Worm (Caenorhabditis elegans) whole organism, L1 larva: ENCODE measurements around the gene Y55B1BL.2.

ENCODE experiments used
- C16A3.4 ChIP-seq: fragments of 150-350 bp; optimal IDR thresholded peaks from 2 replicates; lab custom pipeline; 2014; ENCODE audit warnings: missing biosample characterization, missing genetic modification characterization
- C34B4.2 ChIP-seq: sonication (generic microtip); optimal IDR thresholded peaks from 2 replicates; lab custom pipeline; 2017; ENCODE audit warnings: mild to moderate bottlenecking, missing genetic modification characterization, missing compliant biosample characterization
- aha-1 ChIP-seq: fragments of 150-350 bp; optimal IDR thresholded peaks from 2 replicates; lab custom pipeline; 2014; ENCODE audit warnings: missing biosample characterization, missing genetic modification characterization
- aly-2 ChIP-seq: fragments of 150-350 bp; optimal IDR thresholded peaks from 2 replicates; lab custom pipeline; 2014; ENCODE audit warnings: missing biosample characterization, missing genetic modification characterization
- ama-1 ChIP-seq: fragments of 150-350 bp; optimal IDR thresholded peaks from 2 replicates; lab custom pipeline; 2014
- blmp-1 ChIP-seq: fragments of 150-350 bp; optimal IDR thresholded peaks from 2 replicates; lab custom pipeline; 2014; ENCODE audit warnings: missing biosample characterization, missing genetic modification characterization
- ceh-63 ChIP-seq: fragments of 200-800 bp; sonication (Bioruptor generic); optimal IDR thresholded peaks from 2 replicates; lab custom pipeline; 2018; ENCODE audit warnings: mild to moderate bottlenecking, missing genetic modification characterization, missing compliant biosample characterization
- ceh-8 ChIP-seq: fragments of 200-800 bp; sonication (Bioruptor generic); optimal IDR thresholded peaks from 2 replicates; lab custom pipeline; 2018; ENCODE audit warnings: mild to moderate bottlenecking, missing genetic modification characterization, moderate library complexity, missing compliant biosample characterization
- ceh-82 ChIP-seq, 3 experiments: fragments of 150-350 bp in 1 of 3; sonication (generic microtip) in 2 of 3; optimal IDR thresholded peaks; 2 replicates each; lab custom pipeline; 2014 to 2017; ENCODE audit warnings: missing biosample characterization in 3 of 3, missing genetic modification characterization in 3 of 3
- ceh-90 ChIP-seq: sonication (generic microtip); optimal IDR thresholded peaks from 2 replicates; lab custom pipeline; 2016; ENCODE audit warnings: missing genetic modification characterization, missing compliant biosample characterization
- ces-1 ChIP-seq: fragments of 150-350 bp; optimal IDR thresholded peaks from 2 replicates; lab custom pipeline; 2014; ENCODE audit warnings: missing biosample characterization, missing genetic modification reagents, missing genetic modification characterization
- dpl-1 ChIP-seq, 3 experiments: fragments of 150-350 bp in 2 of 3; sonication (generic microtip) in 1 of 3; optimal IDR thresholded peaks; 2 replicates each; lab custom pipeline; 2014 to 2017; ENCODE audit warnings: missing biosample characterization in 3 of 3, missing genetic modification characterization in 3 of 3, missing genetic modification reagents in 3 of 3
- efl-1 ChIP-seq, 4 experiments: fragments of 150-350 bp; optimal IDR thresholded peaks in 3 of 4; peaks in 1 of 4; 1 replicate in 1 of 4; 2 replicates in 3 of 4; lab custom pipeline; 2014; ENCODE audit warnings: missing biosample characterization in 2 of 4, missing genetic modification characterization in 2 of 4, missing genetic modification reagents in 2 of 4
- egl-27 ChIP-seq, 2 experiments: fragments of 150-350 bp in 1 of 2; sonication (generic microtip); optimal IDR thresholded peaks; 3 replicates each; lab custom pipeline; 2017 to 2018; ENCODE audit warnings: missing biosample characterization in 2 of 2, missing genetic modification characterization in 2 of 2, missing genetic modification reagents in 2 of 2
- ets-5 ChIP-seq: fragments of 200-800 bp; sonication (Bioruptor generic); IDR thresholded peaks from 2 replicates; pipeline ENCODE4 v1.3.6; 2022; ENCODE audit warnings: missing genetic modification characterization, missing compliant biosample characterization
- fos-1 ChIP-seq: fragments of 150-350 bp; optimal IDR thresholded peaks from 2 replicates; lab custom pipeline; 2014; ENCODE audit warnings: missing biosample characterization, missing genetic modification characterization
- grh-1 ChIP-seq: fragments of 200-800 bp; sonication (Bioruptor generic); IDR thresholded peaks from 2 replicates; pipeline ENCODE4 v1.3.6; 2022; ENCODE audit warnings: missing genetic modification reagents, missing genetic modification characterization, missing compliant biosample characterization
- hlh-17 ChIP-seq: fragments of 200-800 bp; sonication (Bioruptor generic); optimal IDR thresholded peaks from 2 replicates; lab custom pipeline; 2018; ENCODE audit warnings: missing genetic modification characterization, mild to moderate bottlenecking, missing compliant biosample characterization, moderate library complexity, borderline replicate concordance
- hpl-2 ChIP-seq: fragments of 150-350 bp; optimal IDR thresholded peaks from 2 replicates; lab custom pipeline; 2014; ENCODE audit warnings: missing biosample characterization, missing genetic modification reagents, missing genetic modification characterization
- irx-1 ChIP-seq: sonication (generic microtip); optimal IDR thresholded peaks from 2 replicates; lab custom pipeline; 2016; ENCODE audit warnings: missing genetic modification characterization, missing compliant biosample characterization
- isw-1 ChIP-seq: fragments of 200-800 bp; sonication (Bioruptor generic); IDR thresholded peaks from 2 replicates; pipeline ENCODE4 v1.3.6; 2022; ENCODE audit warnings: missing genetic modification characterization, missing compliant biosample characterization
- jun-1 ChIP-seq: fragments of 150-350 bp; optimal IDR thresholded peaks from 2 replicates; lab custom pipeline; 2014; ENCODE audit warnings: missing biosample characterization, missing genetic modification reagents, missing genetic modification characterization
- lin-13 ChIP-seq: fragments of 150-350 bp; optimal IDR thresholded peaks from 2 replicates; lab custom pipeline; 2014; ENCODE audit warnings: missing biosample characterization, missing genetic modification reagents, missing genetic modification characterization
- lin-14 ChIP-seq: fragments of 200-800 bp; sonication (Bioruptor generic); optimal IDR thresholded peaks from 2 replicates; lab custom pipeline; 2018; ENCODE audit warnings: mild to moderate bottlenecking, missing genetic modification characterization, moderate library complexity, missing compliant biosample characterization
- lin-15B ChIP-seq: fragments of 150-350 bp; sonication (generic microtip); optimal IDR thresholded peaks from 3 replicates; lab custom pipeline; 2014; ENCODE audit warnings: missing biosample characterization, missing genetic modification characterization
- lin-35 ChIP-seq, 2 experiments: fragments of 150-350 bp; optimal IDR thresholded peaks; 2 replicates each; lab custom pipeline; 2014; ENCODE audit warnings: missing biosample characterization in 2 of 2, missing genetic modification characterization in 2 of 2, missing genetic modification reagents in 2 of 2
- lir-3 ChIP-seq: sonication (generic microtip); optimal IDR thresholded peaks from 2 replicates; lab custom pipeline; 2016; ENCODE audit warnings: mild to moderate bottlenecking, missing genetic modification characterization, moderate library complexity, missing compliant biosample characterization; ENCODE audit not compliant: poor library complexity
- mef-2 ChIP-seq: fragments of 150-350 bp; optimal IDR thresholded peaks from 2 replicates; lab custom pipeline; 2014; ENCODE audit warnings: missing biosample characterization, missing genetic modification characterization
- nhr-11 ChIP-seq: fragments of 150-350 bp; optimal IDR thresholded peaks from 2 replicates; lab custom pipeline; 2014; ENCODE audit warnings: missing biosample characterization, missing genetic modification characterization
- nhr-12 ChIP-seq: sonication (generic microtip); optimal IDR thresholded peaks from 2 replicates; lab custom pipeline; 2017; ENCODE audit warnings: missing biosample characterization, missing genetic modification characterization
- nhr-20 ChIP-seq: sonication (generic microtip); optimal IDR thresholded peaks from 2 replicates; lab custom pipeline; 2016; ENCODE audit warnings: mild to moderate bottlenecking, missing genetic modification characterization, missing compliant biosample characterization
- nhr-28 ChIP-seq: fragments of 150-350 bp; optimal IDR thresholded peaks from 2 replicates; lab custom pipeline; 2014; ENCODE audit warnings: missing biosample characterization, missing genetic modification characterization
- nhr-47 ChIP-seq: sonication (generic microtip); optimal IDR thresholded peaks from 2 replicates; lab custom pipeline; 2016; ENCODE audit warnings: mild to moderate bottlenecking, missing genetic modification characterization, moderate library complexity, missing compliant biosample characterization
- nhr-71 ChIP-seq: sonication (generic microtip); optimal IDR thresholded peaks from 2 replicates; lab custom pipeline; 2016; ENCODE audit warnings: mild to moderate bottlenecking, missing genetic modification characterization, moderate library complexity, missing compliant biosample characterization
- nhr-84 ChIP-seq: sonication (generic microtip); optimal IDR thresholded peaks from 2 replicates; lab custom pipeline; 2017; ENCODE audit warnings: missing biosample characterization, missing genetic modification characterization
- nhr-90 ChIP-seq: sonication (generic microtip); optimal IDR thresholded peaks from 2 replicates; lab custom pipeline; 2016; ENCODE audit warnings: mild to moderate bottlenecking, missing genetic modification characterization, missing compliant biosample characterization; ENCODE audit not compliant: poor library complexity
- pag-3 ChIP-seq: sonication (generic microtip); optimal IDR thresholded peaks from 2 replicates; lab custom pipeline; 2017; ENCODE audit warnings: missing genetic modification characterization, mild to moderate bottlenecking, missing compliant biosample characterization, antibody characterized with exemption, borderline replicate concordance; ENCODE audit not compliant: insufficient read depth
- pax-3 ChIP-seq: fragments of 200-800 bp; sonication (Bioruptor generic); optimal IDR thresholded peaks from 2 replicates; lab custom pipeline; 2018; ENCODE audit warnings: mild to moderate bottlenecking, missing genetic modification characterization, moderate library complexity, missing compliant biosample characterization
- pqm-1 ChIP-seq: sonication (generic microtip); optimal IDR thresholded peaks from 3 replicates; lab custom pipeline; 2017; ENCODE audit warnings: missing biosample characterization, missing genetic modification characterization
- rnt-1 ChIP-seq: sonication (generic microtip); optimal IDR thresholded peaks from 2 replicates; lab custom pipeline; 2016; ENCODE audit warnings: mild to moderate bottlenecking, missing genetic modification characterization, moderate library complexity, missing compliant biosample characterization
- skn-1 ChIP-seq: fragments of 150-350 bp; optimal IDR thresholded peaks from 2 replicates; lab custom pipeline; 2014; ENCODE audit warnings: missing biosample characterization, missing genetic modification characterization
- sup-37 ChIP-seq: fragments of 200-800 bp; sonication (Bioruptor generic); optimal IDR thresholded peaks from 2 replicates; lab custom pipeline; 2018; ENCODE audit warnings: mild to moderate bottlenecking, missing genetic modification characterization, missing compliant biosample characterization
- swsn-7 ChIP-seq: sonication (generic microtip); optimal IDR thresholded peaks from 2 replicates; lab custom pipeline; 2016; ENCODE audit warnings: missing genetic modification characterization, missing compliant biosample characterization
- tbx-2 ChIP-seq: sonication (generic microtip); optimal IDR thresholded peaks from 2 replicates; lab custom pipeline; 2016; ENCODE audit warnings: missing genetic modification characterization, missing compliant biosample characterization
- tlp-1 ChIP-seq: fragments of 150-350 bp; optimal IDR thresholded peaks from 2 replicates; lab custom pipeline; 2014; ENCODE audit warnings: missing biosample characterization, missing genetic modification characterization
- unc-130 ChIP-seq: fragments of 150-350 bp; optimal IDR thresholded peaks from 2 replicates; lab custom pipeline; 2017; ENCODE audit warnings: missing biosample characterization, missing genetic modification characterization, inconsistent platforms
- unc-98 ChIP-seq: fragments of 200-800 bp; sonication (Bioruptor generic); IDR thresholded peaks from 2 replicates; pipeline ENCODE4 v1.3.6; 2022; ENCODE audit warnings: missing genetic modification characterization, missing compliant biosample characterization
- vab-15 ChIP-seq: sonication (generic microtip); optimal IDR thresholded peaks from 2 replicates; lab custom pipeline; 2017; ENCODE audit warnings: missing genotype, mild to moderate bottlenecking, missing genetic modification characterization, missing compliant biosample characterization
- xbp-1 ChIP-seq: sonication (generic microtip); optimal IDR thresholded peaks from 2 replicates; lab custom pipeline; 2016; ENCODE audit warnings: missing genetic modification characterization, missing compliant biosample characterization
- zip-4 ChIP-seq: fragments of 200-800 bp; sonication (Bioruptor generic); optimal IDR thresholded peaks from 2 replicates; lab custom pipeline; 2018; ENCODE audit warnings: mild to moderate bottlenecking, missing genetic modification characterization, moderate library complexity, missing compliant biosample characterization

The Y55B1BL.2 gene

DNA sequence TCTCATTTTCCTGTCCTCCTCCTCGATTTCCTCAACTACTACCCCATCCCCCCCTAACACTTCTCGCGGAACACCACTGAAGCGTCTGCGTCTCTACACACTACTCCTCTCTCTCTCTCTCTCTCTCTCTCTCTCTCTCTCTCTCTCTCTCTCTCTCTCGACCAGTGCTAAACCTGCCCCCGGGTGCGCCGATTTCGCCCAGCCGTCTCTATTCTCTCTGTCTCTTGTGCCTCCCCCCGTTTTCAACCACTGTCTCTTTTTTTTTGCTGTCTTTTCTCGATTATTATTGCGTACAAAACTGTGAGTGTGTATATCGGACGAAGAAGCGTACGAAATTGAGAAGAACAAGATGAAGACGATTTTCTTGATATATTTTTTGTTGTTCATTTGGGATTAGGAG, 30.4 kb downstream of the Y55B1BL.2 start (continued):
- TF ChIP-seq efl-1 (optimal IDR thresholded peaks at IDR 0.05; lab: Kevin White, UChicago) (peak; percentile 61 to 78), efl-1 (GFP tag; optimal IDR thresholded peaks at IDR 0.05 in 1 of 2; lab: Kevin White, UChicago) (peak; percentile 42 to 93), tbx-2 (tag; lab: Kevin White, UChicago) (peak; percentile 7), fos-1 (tag; lab: Kevin White, UChicago) (no peak), jun-1 (peak; percentile 58), xbp-1 (no peak), pqm-1 (tag; lab: Kevin White, UChicago) (no peak), ces-1 (no peak), aly-2 (tag; lab: Kevin White, UChicago) (no peak), lir-3 (tag; lab: Kevin White, UChicago) (no peak), nhr-12 (tag; lab: Kevin White, UChicago) (no peak), ceh-90 (tag; lab: Kevin White, UChicago) (no peak), ceh-63 (GFP tag; lab: Kevin White, UChicago) (no peak)

DNA sequence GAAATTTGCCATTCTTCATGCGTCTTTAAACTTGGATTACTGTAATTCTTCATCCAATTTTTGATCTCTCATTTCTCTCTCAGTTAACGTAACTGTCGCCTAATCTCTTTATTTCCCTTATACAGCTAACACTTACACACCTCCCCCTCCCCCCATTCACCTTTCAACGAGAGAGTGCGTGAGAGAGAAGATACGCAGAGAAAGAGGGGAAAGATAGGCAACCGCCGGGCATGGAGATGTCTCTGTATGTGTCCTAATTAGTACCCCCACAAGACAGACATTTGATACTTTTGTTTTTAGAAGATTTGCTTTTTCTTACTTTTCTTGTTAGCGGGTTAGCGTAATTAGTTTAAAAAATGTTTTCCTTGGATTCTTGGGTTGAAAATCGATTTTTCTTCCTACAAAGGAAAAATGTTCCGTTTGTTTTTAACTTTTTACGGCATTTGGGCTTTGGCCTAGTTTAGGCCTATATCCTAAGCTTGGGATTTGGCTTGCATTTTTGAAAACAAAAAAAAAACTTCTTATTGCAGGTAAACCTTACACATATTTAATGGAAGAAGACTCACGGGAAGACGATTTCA, 31.9 kb downstream of the Y55B1BL.2 start, which contains the start of gene affl-2:
TSS of gene affl-2 (plus strand) at position 531 of the 581 bp plus-strand sequence.
- TF ChIP-seq unc-98 (no peak), rnt-1 (tag; lab: Kevin White, UChicago) (peak; percentile 9), pqm-1 (tag; lab: Kevin White, UChicago) (no peak), irx-1 (tag; lab: Kevin White, UChicago) (no peak), nhr-90 (tag; lab: Kevin White, UChicago) (no peak), C34B4.2 (no peak), lin-13 (GFP tag; lab: Kevin White, UChicago) (no peak), pax-3 (tag; lab: Kevin White, UChicago) (no peak), tlp-1 (tag; lab: Kevin White, UChicago) (no peak), hlh-17 (GFP tag; lab: Kevin White, UChicago) (no peak), egl-27 (tag; optimal IDR thresholded peaks at IDR 0.05; lab: Kevin White, UChicago) (no peak), nhr-20 (tag; lab: Kevin White, UChicago) (peak; percentile 14), hpl-2 (no peak), aly-2 (tag; lab: Kevin White, UChicago) (no peak), nhr-12 (tag; lab: Kevin White, UChicago) (no peak), zip-4 (GFP tag; lab: Kevin White, UChicago) (no peak), skn-1 (tag; lab: Kevin White, UChicago) (no peak), vab-15 (no peak), swsn-7 (tag; lab: Kevin White, UChicago) (no peak), ets-5 (no peak), tbx-2 (tag; lab: Kevin White, UChicago) (no peak), nhr-47 (tag; lab: Kevin White, UChicago) (no peak), lin-35 (GFP tag; optimal IDR thresholded peaks at IDR 0.05; lab: Kevin White, UChicago) (peak in 1 of 2 experiments; percentile 20), lin-15B (tag; lab: Kevin White, UChicago) (no peak), ceh-82 (tag; optimal IDR thresholded peaks at IDR 0.05; lab: Kevin White, UChicago) (no peak), nhr-84 (tag; lab: Kevin White, UChicago) (no peak), fos-1 (tag; lab: Kevin White, UChicago) (no peak), pag-3 (tag; lab: Kevin White, UChicago) (no peak), grh-1 (GFP tag; lab: Robert Waterston, UW) (no peak), isw-1 (0 out of 2 replicates have a peak, but pooled peaks have one; percentile 1), ceh-8 (GFP tag; lab: Kevin White, UChicago) (no peak), lin-14 (GFP tag; lab: Kevin White, UChicago) (peak; percentile 74), sup-37 (no peak), aha-1 (tag; lab: Kevin White, UChicago) (no peak), unc-130 (tag; lab: Kevin White, UChicago) (no peak), nhr-71 (no peak), nhr-11 (tag; lab: Kevin White, UChicago) (no peak), nhr-28 (tag; lab: Kevin White, UChicago) (no peak), blmp-1 (tag; lab: Kevin White, UChicago) (peak; percentile 90), ama-1 (lab: Kevin White, UChicago) (no peak), C16A3.4 (tag; lab: Kevin White, UChicago) (no peak), dpl-1 (GFP tag; optimal IDR thresholded peaks at IDR 0.05; lab: Kevin White, UChicago) (no peak), mef-2 (tag; lab: Kevin White, UChicago) (no peak)
